Worm (Caenorhabditis elegans) whole organism, L1 larva: ENCODE data around the gene daf-9.

ENCODE experiments used
- C34B4.2 ChIP-seq: sonication (generic microtip); optimal IDR thresholded peaks from 2 replicates; lab custom pipeline; 2017; ENCODE audit warnings: mild to moderate bottlenecking, missing genetic modification characterization, missing compliant biosample characterization
- Y116A8C.19 ChIP-seq: sonication (generic microtip); optimal IDR thresholded peaks from 2 replicates; lab custom pipeline; 2016; ENCODE audit warnings: missing compliant biosample characterization, missing genetic modification characterization, borderline replicate concordance
- aha-1 ChIP-seq: fragments of 150-350 bp; optimal IDR thresholded peaks from 2 replicates; lab custom pipeline; 2014; ENCODE audit warnings: missing biosample characterization, missing genetic modification characterization
- aly-2 ChIP-seq: fragments of 150-350 bp; optimal IDR thresholded peaks from 2 replicates; lab custom pipeline; 2014; ENCODE audit warnings: missing biosample characterization, missing genetic modification characterization
- blmp-1 ChIP-seq: fragments of 150-350 bp; optimal IDR thresholded peaks from 2 replicates; lab custom pipeline; 2014; ENCODE audit warnings: missing biosample characterization, missing genetic modification characterization
- ceh-63 ChIP-seq: fragments of 200-800 bp; sonication (Bioruptor generic); optimal IDR thresholded peaks from 2 replicates; lab custom pipeline; 2018; ENCODE audit warnings: mild to moderate bottlenecking, missing genetic modification characterization, missing compliant biosample characterization
- ceh-82 ChIP-seq, 3 experiments: fragments of 150-350 bp in 1 of 3; sonication (generic microtip) in 2 of 3; optimal IDR thresholded peaks; 2 replicates each; lab custom pipeline; 2014 to 2017; ENCODE audit warnings: missing biosample characterization in 3 of 3, missing genetic modification characterization in 3 of 3
- ceh-88 ChIP-seq: fragments of 200-800 bp; sonication (Bioruptor generic); IDR thresholded peaks from 2 replicates; pipeline ENCODE4 v1.3.6; 2022; ENCODE audit warnings: missing genetic modification characterization, missing compliant biosample characterization
- ceh-90 ChIP-seq: sonication (generic microtip); optimal IDR thresholded peaks from 2 replicates; lab custom pipeline; 2016; ENCODE audit warnings: missing genetic modification characterization, missing compliant biosample characterization
- dpl-1 ChIP-seq, 3 experiments: fragments of 150-350 bp in 2 of 3; sonication (generic microtip) in 1 of 3; optimal IDR thresholded peaks; 2 replicates each; lab custom pipeline; 2014 to 2017; ENCODE audit warnings: missing biosample characterization in 3 of 3, missing genetic modification characterization in 3 of 3, missing genetic modification reagents in 3 of 3
- dsc-1 ChIP-seq: sonication (generic microtip); optimal IDR thresholded peaks from 2 replicates; lab custom pipeline; 2016; ENCODE audit warnings: mild to moderate bottlenecking, missing genetic modification characterization, missing compliant biosample characterization
- egl-13 ChIP-seq: sonication (generic microtip); optimal IDR thresholded peaks from 2 replicates; lab custom pipeline; 2016; ENCODE audit warnings: missing genotype, missing genetic modification reagents, missing genetic modification characterization, missing compliant biosample characterization
- elt-3 ChIP-seq, 6 experiments: fragments of 150-350 bp in 1 of 6; sonication (generic microtip); optimal IDR thresholded peaks; 2 replicates each; lab custom pipeline; 2017 to 2018; ENCODE audit warnings: missing biosample characterization in 6 of 6, missing genetic modification characterization in 6 of 6, inconsistent platforms in 1 of 6
- ets-5 ChIP-seq: fragments of 200-800 bp; sonication (Bioruptor generic); IDR thresholded peaks from 2 replicates; pipeline ENCODE4 v1.3.6; 2022; ENCODE audit warnings: missing genetic modification characterization, missing compliant biosample characterization
- fkh-8 ChIP-seq: sonication (generic microtip); optimal IDR thresholded peaks from 2 replicates; lab custom pipeline; 2016; ENCODE audit warnings: mild to moderate bottlenecking, missing genetic modification characterization, missing compliant biosample characterization
- grh-1 ChIP-seq: fragments of 200-800 bp; sonication (Bioruptor generic); IDR thresholded peaks from 2 replicates; pipeline ENCODE4 v1.3.6; 2022; ENCODE audit warnings: missing genetic modification reagents, missing genetic modification characterization, missing compliant biosample characterization
- hlh-4 ChIP-seq: sonication (generic microtip); optimal IDR thresholded peaks from 2 replicates; lab custom pipeline; 2016; ENCODE audit warnings: mild to moderate bottlenecking, missing genetic modification characterization, missing compliant biosample characterization
- hpl-2 ChIP-seq: fragments of 150-350 bp; optimal IDR thresholded peaks from 2 replicates; lab custom pipeline; 2014; ENCODE audit warnings: missing biosample characterization, missing genetic modification reagents, missing genetic modification characterization
- lin-15B ChIP-seq: fragments of 150-350 bp; sonication (generic microtip); optimal IDR thresholded peaks from 3 replicates; lab custom pipeline; 2014; ENCODE audit warnings: missing biosample characterization, missing genetic modification characterization
- lin-39 ChIP-seq: fragments of 150-350 bp; optimal IDR thresholded peaks from 2 replicates; lab custom pipeline; 2014; ENCODE audit warnings: missing biosample characterization, missing genetic modification reagents, missing genetic modification characterization
- nhr-12 ChIP-seq: sonication (generic microtip); optimal IDR thresholded peaks from 2 replicates; lab custom pipeline; 2017; ENCODE audit warnings: missing biosample characterization, missing genetic modification characterization
- nhr-237 ChIP-seq: fragments of 150-350 bp; optimal IDR thresholded peaks from 2 replicates; lab custom pipeline; 2014; ENCODE audit warnings: missing biosample characterization, missing genetic modification characterization
- nhr-28 ChIP-seq: fragments of 150-350 bp; optimal IDR thresholded peaks from 2 replicates; lab custom pipeline; 2014; ENCODE audit warnings: missing biosample characterization, missing genetic modification characterization
- nhr-47 ChIP-seq: sonication (generic microtip); optimal IDR thresholded peaks from 2 replicates; lab custom pipeline; 2016; ENCODE audit warnings: mild to moderate bottlenecking, missing genetic modification characterization, moderate library complexity, missing compliant biosample characterization
- nhr-76 ChIP-seq: sonication (generic microtip); optimal IDR thresholded peaks from 2 replicates; lab custom pipeline; 2017; ENCODE audit warnings: missing biosample characterization, missing genetic modification characterization
- nhr-84 ChIP-seq: sonication (generic microtip); optimal IDR thresholded peaks from 2 replicates; lab custom pipeline; 2017; ENCODE audit warnings: missing biosample characterization, missing genetic modification characterization
- nhr-85 ChIP-seq: sonication (generic microtip); peaks from one replicate; lab custom pipeline; 2016; ENCODE audit warnings: missing genetic modification characterization, inconsistent platforms, missing compliant biosample characterization
- nhr-90 ChIP-seq: sonication (generic microtip); optimal IDR thresholded peaks from 2 replicates; lab custom pipeline; 2016; ENCODE audit warnings: mild to moderate bottlenecking, missing genetic modification characterization, missing compliant biosample characterization; ENCODE audit not compliant: poor library complexity
- pqm-1 ChIP-seq: sonication (generic microtip); optimal IDR thresholded peaks from 3 replicates; lab custom pipeline; 2017; ENCODE audit warnings: missing biosample characterization, missing genetic modification characterization
- skn-1 ChIP-seq: fragments of 150-350 bp; optimal IDR thresholded peaks from 2 replicates; lab custom pipeline; 2014; ENCODE audit warnings: missing biosample characterization, missing genetic modification characterization
- snpc-4 ChIP-seq: fragments of 150-350 bp; optimal IDR thresholded peaks from 2 replicates; lab custom pipeline; 2014; ENCODE audit warnings: missing biosample characterization, missing genetic modification characterization
- snu-23 ChIP-seq: sonication (generic microtip); optimal IDR thresholded peaks from 2 replicates; lab custom pipeline; 2016; ENCODE audit warnings: missing genetic modification characterization, missing compliant biosample characterization
- sox-4 ChIP-seq: sonication (generic microtip); optimal IDR thresholded peaks from 2 replicates; lab custom pipeline; 2016; ENCODE audit warnings: missing genetic modification characterization, missing compliant biosample characterization
- tlp-1 ChIP-seq: fragments of 150-350 bp; optimal IDR thresholded peaks from 2 replicates; lab custom pipeline; 2014; ENCODE audit warnings: missing biosample characterization, missing genetic modification characterization
- unc-98 ChIP-seq: fragments of 200-800 bp; sonication (Bioruptor generic); IDR thresholded peaks from 2 replicates; pipeline ENCODE4 v1.3.6; 2022; ENCODE audit warnings: missing genetic modification characterization, missing compliant biosample characterization
- vab-15 ChIP-seq: sonication (generic microtip); optimal IDR thresholded peaks from 2 replicates; lab custom pipeline; 2017; ENCODE audit warnings: missing genotype, mild to moderate bottlenecking, missing genetic modification characterization, missing compliant biosample characterization
- zip-4 ChIP-seq: fragments of 200-800 bp; sonication (Bioruptor generic); optimal IDR thresholded peaks from 2 replicates; lab custom pipeline; 2018; ENCODE audit warnings: mild to moderate bottlenecking, missing genetic modification characterization, moderate library complexity, missing compliant biosample characterization

daf-9 gene

DNA sequence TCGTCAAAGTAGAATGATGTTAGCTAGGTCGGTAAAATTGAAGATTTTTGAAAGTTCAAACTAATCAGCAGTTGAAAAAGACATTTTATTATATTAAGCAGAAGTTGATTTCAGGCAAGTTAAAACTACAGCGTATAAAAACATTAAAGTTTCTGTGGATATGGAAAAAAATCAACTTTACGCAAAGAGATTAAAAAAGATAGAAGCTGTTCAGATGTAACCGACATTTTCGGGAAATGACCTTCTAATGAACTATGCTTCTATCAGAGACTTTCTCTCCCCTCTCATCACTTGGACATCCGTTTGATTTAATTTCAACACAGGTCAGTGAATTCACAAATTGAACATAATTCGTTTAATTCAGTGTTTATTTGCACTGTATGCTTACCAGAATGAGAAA lies 16.4 kb upstream of the daf-9 start, which contains the start of gene T13C5.7:
T13C5.7 (plus strand) TSS at position 301 of the 400 bp plus-strand sequence.
- TF ChIP-seq blmp-1 (tag; lab: Kevin White, UChicago) (peak; percentile 33), nhr-84 (tag; lab: Kevin White, UChicago) (no peak), C34B4.2 (tag; lab: Kevin White, UChicago) (no peak)

- no peak for TF ChIP-seq nhr-12 (tag; lab: Kevin White, UChicago)
- TF ChIP-seq ceh-90 (tag; lab: Kevin White, UChicago), result no peak
- no peak for TF ChIP-seq C34B4.2 (tag; lab: Kevin White, UChicago)
- TF ChIP-seq ceh-63 (GFP tag; lab: Kevin White, UChicago), result no peak
- TF ChIP-seq pqm-1, result no peak
- no peak for TF ChIP-seq elt-3 (tag; optimal IDR thresholded peaks at IDR 0.05; lab: Kevin White, UChicago)
- no peak for TF ChIP-seq sox-4 (tag; lab: Kevin White, UChicago)
- no peak for TF ChIP-seq hpl-2
- TF ChIP-seq dsc-1 (tag; lab: Kevin White, UChicago), result no peak
- no peak for TF ChIP-seq ets-5 (GFP tag; lab: Robert Waterston, UW)
- no peak for TF ChIP-seq snpc-4 (tag; lab: Kevin White, UChicago)
- no peak for TF ChIP-seq aly-2 (tag; lab: Kevin White, UChicago)
- TF ChIP-seq Y116A8C.19 (tag; lab: Kevin White, UChicago), result no peak
- no peak for TF ChIP-seq nhr-28 (tag; lab: Kevin White, UChicago)
- no peak for TF ChIP-seq fkh-8 (tag; lab: Kevin White, UChicago)
- no peak for TF ChIP-seq hlh-4 (tag; lab: Kevin White, UChicago)
- TF ChIP-seq nhr-90, result no peak
- TF ChIP-seq, all 84 proteins: peak for 0
These were observed 12.0 kb upstream of the daf-9 start, which contains the start of gene T13C5.2 for ce11 chrX:6184709-6185108. Gene T13C5.2 (plus strand): TSS chrX:6185009.

DNA sequence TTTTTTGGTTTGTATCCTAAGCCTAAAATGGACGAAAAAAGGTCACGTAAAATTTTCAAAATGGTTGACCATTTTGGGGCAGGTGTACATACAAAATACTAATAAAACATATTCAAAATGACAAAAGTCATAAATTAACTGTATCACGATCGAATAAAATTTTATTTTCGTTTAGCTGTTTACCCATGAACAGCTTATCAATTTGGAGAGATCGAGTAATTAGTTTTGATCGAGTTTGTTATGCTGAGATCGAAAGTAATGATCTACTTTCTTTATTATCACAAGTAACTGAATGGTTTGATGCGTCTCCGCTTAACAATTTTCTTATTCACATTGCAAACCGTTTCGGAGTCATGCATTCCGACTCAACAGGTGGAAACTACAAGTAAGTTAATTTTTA lies 8.9 kb upstream of the daf-9 start, which contains the start of gene T13C5.10:
T13C5.10 (plus strand) TSS at position 301 of the 400 bp plus-strand sequence.
- TF ChIP-seq aha-1 (tag; lab: Kevin White, UChicago), result no peak
- TF ChIP-seq nhr-237, result no peak
- TF ChIP-seq unc-98 (GFP tag; lab: Robert Waterston, UW), result no peak
- no peak for TF ChIP-seq nhr-76 (tag; lab: Kevin White, UChicago)

ce11 chrX:6189955-6190354 lies 6.8 kb upstream of the daf-9 start, which contains the start of gene T13C5.9:
Gene T13C5.9 (plus strand): TSS chrX:6190255.
- no peak for TF ChIP-seq nhr-84 (tag; lab: Kevin White, UChicago)
- no peak for TF ChIP-seq ceh-63 (GFP tag; lab: Kevin White, UChicago)
- TF ChIP-seq lin-15B (tag; lab: Kevin White, UChicago), result no peak
- TF ChIP-seq dpl-1 (GFP tag; optimal IDR thresholded peaks at IDR 0.05; lab: Kevin White, UChicago), result no peak
- TF ChIP-seq zip-4 (GFP tag; lab: Kevin White, UChicago), result no peak
- no peak for TF ChIP-seq tlp-1 (tag; lab: Kevin White, UChicago)
- TF ChIP-seq nhr-85, result no peak
- TF ChIP-seq skn-1, result no peak
- no peak for TF ChIP-seq grh-1 (GFP tag; lab: Robert Waterston, UW)
- TF ChIP-seq ceh-82 (tag; optimal IDR thresholded peaks at IDR 0.05; lab: Kevin White, UChicago), result no peak
- no peak for TF ChIP-seq ceh-90 (tag; lab: Kevin White, UChicago)
- TF ChIP-seq snu-23 (GFP tag; lab: Kevin White, UChicago), result no peak

DNA sequence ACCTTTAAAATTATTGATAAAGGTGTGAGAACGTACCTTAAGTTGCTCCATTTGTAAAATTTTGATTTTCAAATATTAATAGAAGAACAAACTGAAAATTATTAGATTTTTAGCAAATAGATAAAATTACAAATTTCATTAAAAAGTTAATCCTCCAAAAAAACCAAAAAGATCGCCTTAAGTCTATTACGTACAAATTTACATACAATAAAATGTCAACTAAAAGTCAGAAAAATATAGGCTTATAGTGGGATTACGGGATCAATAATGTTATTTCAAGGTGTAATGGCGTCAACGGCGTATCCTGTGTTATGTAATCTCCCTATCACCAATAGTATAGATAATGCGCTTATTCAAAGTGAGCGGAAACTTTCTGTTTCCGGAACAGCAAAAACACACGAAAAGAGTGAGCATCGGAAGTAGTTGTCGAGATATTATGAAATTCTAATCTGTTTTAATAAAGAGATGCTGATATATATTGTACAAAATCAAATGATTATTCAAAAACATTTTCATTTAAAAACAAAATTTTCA lies 2.5 kb upstream of the daf-9 start, which contains the start of gene ceh-54:
ceh-54 (minus strand) TSS at position 51 of the 534 bp plus-strand sequence.
- peak; percentile 75 for TF ChIP-seq dsc-1 (tag; lab: Kevin White, UChicago)
- no peak for TF ChIP-seq ceh-88 (GFP tag; lab: Robert Waterston, UW)
- TF ChIP-seq vab-15 (tag; lab: Kevin White, UChicago), result no peak
- TF ChIP-seq ceh-90 (tag; lab: Kevin White, UChicago), result no peak
- peak; percentile 8 for TF ChIP-seq nhr-47 (tag; lab: Kevin White, UChicago)
- no peak for TF ChIP-seq lin-39 (tag; lab: Kevin White, UChicago)
- TF ChIP-seq egl-13 (tag; lab: Kevin White, UChicago), result peak; percentile 65
- TF ChIP-seq, all 84 proteins: peak for 3
